Fruit fly (Drosophila melanogaster): ENCODE data around the gene CG15864.

The CG15864 gene

DNA sequence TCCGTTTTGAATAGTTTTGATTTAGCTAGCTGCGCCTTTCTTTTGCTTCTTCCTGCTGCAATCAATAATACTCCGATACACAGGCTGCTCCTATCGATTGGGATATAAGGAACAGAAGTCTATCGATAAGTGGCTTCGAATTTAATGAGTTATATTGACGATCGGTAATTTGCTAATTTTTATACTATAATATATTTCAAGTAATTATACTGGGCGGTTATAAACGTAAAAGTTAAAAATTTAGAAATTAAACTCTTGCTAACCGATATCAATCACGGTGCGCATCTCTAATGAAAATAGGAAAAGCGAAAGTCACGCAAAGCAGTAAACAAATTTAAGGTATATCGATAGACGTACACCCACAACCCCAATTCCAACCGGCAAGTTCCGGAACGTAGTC lies 4.5 kb upstream of the CG15864 start, which contains the start of the genes CG9636, CG18749 and CG33722 (continued):
- TF ChIP-seq Dp (GFP tag; optimal IDR thresholded peaks at IDR 0.05) (peak; percentile 48), HLHmδ (GFP tag; optimal IDR thresholded peaks at IDR 0.05) (no peak), CG4617 (GFP tag; optimal IDR thresholded peaks at IDR 0.05; ENCODE audit: borderline replicate concordance) (peak; percentile 73), gro (GFP tag; optimal IDR thresholded peaks at IDR 0.05) (no peak), CG11398 (GFP tag; optimal IDR thresholded peaks at IDR 0.05) (no peak), onecut (GFP tag; IDR thresholded peaks at IDR 0.05) (peak; percentile 96), CG5245 (GFP tag; optimal IDR thresholded peaks at IDR 0.05) (peak; percentile 45), corto (GFP tag; optimal IDR thresholded peaks at IDR 0.05) (peak; percentile 81), Pdp1 (GFP tag; optimal IDR thresholded peaks at IDR 0.05) (peak; percentile 22 to 24), CHES-1-like (GFP tag; optimal IDR thresholded peaks at IDR 0.05) (peak; percentile 48), CG10979 (tag; optimal IDR thresholded peaks at IDR 0.05) (peak; percentile 66), CG8388 (GFP tag; optimal IDR thresholded peaks at IDR 0.05) (peak; percentile 72), dm (GFP tag; optimal IDR thresholded peaks at IDR 0.05) (peak; percentile 30), Ada2b (GFP tag; IDR thresholded peaks at IDR 0.05) (peak; percentile 86), CG7839 (tag; optimal IDR thresholded peaks at IDR 0.05) (peak; percentile 71), zfh1 (GFP tag; IDR thresholded peaks at IDR 0.05) (peak; percentile 37; the same call in 1 of the 3 replicates), dmrt99B (tag; optimal IDR thresholded peaks at IDR 0.05) (no peak), pfk (GFP tag; optimal IDR thresholded peaks at IDR 0.05) (no peak), bab2 (GFP tag; optimal IDR thresholded peaks at IDR 0.05) (no peak), ATbp (GFP tag; optimal IDR thresholded peaks at IDR 0.05) (peak; percentile 10), Nf-YC (tag; optimal IDR thresholded peaks at IDR 0.05) (peak; percentile 74), CG6254 (GFP tag; optimal IDR thresholded peaks at IDR 0.05) (peak; percentile 52), nom (GFP tag; optimal IDR thresholded peaks at IDR 0.05) (peak; percentile 33), schlank (tag; optimal IDR thresholded peaks at IDR 0.05) (no peak), CG4820 (GFP tag; optimal IDR thresholded peaks at IDR 0.05) (peak; percentile 47), ewg (GFP tag; optimal IDR thresholded peaks at IDR 0.05) (peak; percentile 36), Fer3 (tag; optimal IDR thresholded peaks at IDR 0.05) (peak; percentile 56), inv (GFP tag; IDR thresholded peaks at IDR 0.05; ENCODE audit: partially characterized antibody) (peak; percentile 92), Neu2 (GFP tag; optimal IDR thresholded peaks at IDR 0.05; ENCODE audit: borderline replicate concordance) (no peak), gcm2 (GFP tag; optimal IDR thresholded peaks at IDR 0.05) (no peak), CG17186 (GFP tag; optimal IDR thresholded peaks at IDR 0.05) (peak; percentile 50), CG4282 (GFP tag; optimal IDR thresholded peaks at IDR 0.05) (no peak), CG15269 (tag; optimal IDR thresholded peaks at IDR 0.05) (peak; percentile 61), lab (GFP tag; optimal IDR thresholded peaks at IDR 0.05) (no peak), fd64A (GFP tag; optimal IDR thresholded peaks at IDR 0.05) (no peak), CG7745 (tag; optimal IDR thresholded peaks at IDR 0.05) (no peak), CG18262 (tag; optimal IDR thresholded peaks at IDR 0.05) (peak; percentile 76), emc (GFP tag; optimal IDR thresholded peaks at IDR 0.05) (no peak), CG17802 (tag; optimal IDR thresholded peaks at IDR 0.05) (peak; percentile 38), CG11695 (GFP tag; IDR thresholded peaks at IDR 0.05) (peak; percentile 64; the same call in 2 of the 3 replicates), Rx (GFP tag; IDR thresholded peaks at IDR 0.05) (0 out of 2 replicates have a peak, but pooled peaks have one; percentile 13), gt (GFP tag; IDR thresholded peaks at IDR 0.05) (0 out of 2 replicates have a peak, but pooled peaks have one; percentile 24), BEAF-32 (GFP tag; optimal IDR thresholded peaks at IDR 0.05) (peak; percentile 94), CG14667 (GFP tag; IDR thresholded peaks at IDR 0.05) (peak; percentile 20; the same call in 1 of the 2 replicates), p53 (GFP tag; optimal IDR thresholded peaks at IDR 0.05) (no peak), dmrt11E (tag; optimal IDR thresholded peaks at IDR 0.05) (peak; percentile 70), gsb (GFP tag; IDR thresholded peaks at IDR 0.05) (no peak), Poxn (GFP tag; IDR thresholded peaks at IDR 0.05) (no peak), CG9215 (GFP tag; IDR thresholded peaks at IDR 0.05) (0 out of 2 replicates have a peak, but pooled peaks have one; percentile 20)
